Worm (Caenorhabditis elegans) whole organism, mixed stage, embryonic: Measurements from ENCODE around the gene erd-2.2.

Source experiments
- lin-13 ChIP-seq: fragments of 150-350 bp; optimal IDR thresholded peaks from 2 replicates; lab custom pipeline; 2014; ENCODE audit warnings: missing biosample characterization, missing genetic modification characterization
- nhr-12 ChIP-seq: fragments of 150-350 bp; optimal IDR thresholded peaks from 2 replicates; lab custom pipeline; 2014; ENCODE audit warnings: missing biosample characterization, missing genetic modification characterization
- nhr-28 ChIP-seq: fragments of 150-350 bp; optimal IDR thresholded peaks from 2 replicates; lab custom pipeline; 2014; ENCODE audit warnings: missing biosample characterization, missing genetic modification characterization
- pha-4 ChIP-seq: fragments of 150-350 bp; optimal IDR thresholded peaks from 2 replicates; lab custom pipeline; 2018; ENCODE audit warnings: missing biosample characterization, missing genetic modification reagents, missing genetic modification characterization
- unc-62 ChIP-seq: fragments of 150-350 bp; optimal IDR thresholded peaks from 2 replicates; lab custom pipeline; 2014; ENCODE audit warnings: missing biosample characterization, missing genetic modification reagents, missing genetic modification characterization
- ztf-11 ChIP-seq: fragments of 150-350 bp; optimal IDR thresholded peaks from 2 replicates; lab custom pipeline; 2014; ENCODE audit warnings: missing biosample characterization, missing genetic modification characterization

ce11 chrIII:5948162-5948933 is 41.5 kb downstream of the erd-2.2 start, which contains the start of the genes F25B5.6 and F25B5.3:
- no peak for TF ChIP-seq nhr-12 (tag; lab: Kevin White, UChicago)
- no peak for TF ChIP-seq pha-4 (tag; lab: Kevin White, UChicago)
- TF ChIP-seq nhr-28 = no peak
- TF ChIP-seq lin-13 (tag; lab: Kevin White, UChicago) = no peak
- TF ChIP-seq ztf-11 (tag; lab: Kevin White, UChicago) = no peak
- no peak for TF ChIP-seq unc-62 (GFP tag; lab: Kevin White, UChicago)
